Fruit fly (Drosophila melanogaster): ENCODE measurements around the gene CG6813.

The CG6813 gene

DNA sequence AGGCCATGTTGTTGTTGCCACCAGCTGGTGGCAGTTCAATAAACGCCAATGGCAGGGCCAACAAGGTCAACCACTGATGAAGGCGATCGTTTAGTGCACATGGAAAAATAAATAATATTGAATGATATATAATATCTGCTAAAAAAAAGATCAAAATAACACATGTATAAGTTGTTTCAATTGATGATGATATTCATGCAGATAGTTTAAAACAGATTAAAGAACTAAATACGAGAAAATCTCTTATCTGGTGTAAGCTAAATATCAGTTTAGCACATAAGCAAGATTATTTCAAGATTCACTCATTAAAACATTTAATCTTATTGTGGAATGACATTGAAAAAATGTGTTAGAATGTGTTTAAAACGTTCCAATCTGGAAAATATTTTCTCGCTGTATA, 37.0 kb upstream of the CG6813 start (continued):
- TF ChIP-seq CG43689 (GFP tag; IDR thresholded peaks at IDR 0.05) (no peak), Dp (GFP tag; optimal IDR thresholded peaks at IDR 0.05) (no peak), HLH4C (GFP tag; IDR thresholded peaks at IDR 0.05; ENCODE audit: partially characterized antibody) (no peak), btn (GFP tag; optimal IDR thresholded peaks at IDR 0.05) (no peak), eyg (GFP tag; optimal IDR thresholded peaks at IDR 0.05) (no peak), CG15696 (tag; optimal IDR thresholded peaks at IDR 0.05) (no peak), trh (GFP tag; optimal IDR thresholded peaks at IDR 0.05) (no peak), sens (GFP tag) (peak; percentile 13), Blimp-1 (GFP tag; optimal IDR thresholded peaks at IDR 0.05) (peak; percentile 50), run (tag; optimal IDR thresholded peaks at IDR 0.05) (peak; percentile 24), CG9817 (tag; optimal IDR thresholded peaks at IDR 0.05) (no peak), Nf-YA (GFP tag; IDR thresholded peaks at IDR 0.05) (no peak), cwo (GFP tag; optimal IDR thresholded peaks at IDR 0.05) (peak; percentile 31), CG11085 (GFP tag; IDR thresholded peaks at IDR 0.05) (no peak), sd (tag; optimal IDR thresholded peaks at IDR 0.05) (peak; percentile 66), ci (GFP tag; IDR thresholded peaks at IDR 0.05) (0 out of 3 replicates have a peak, but pooled peaks have one; percentile 21), CG4404 (GFP tag; IDR thresholded peaks at IDR 0.05) (no peak), Ada2b (GFP tag; IDR thresholded peaks at IDR 0.05) (no peak), CG15514 (GFP tag; optimal IDR thresholded peaks at IDR 0.05) (no peak), CG31388 (GFP tag; optimal IDR thresholded peaks at IDR 0.05) (no peak), Rfx (GFP tag; IDR thresholded peaks at IDR 0.05) (no peak), cad (GFP tag; optimal IDR thresholded peaks at IDR 0.05) (no peak), Kr (GFP tag; optimal IDR thresholded peaks at IDR 0.05) (no peak), CG12236 (GFP tag; optimal IDR thresholded peaks at IDR 0.05) (no peak), CTCF (GFP tag; optimal IDR thresholded peaks at IDR 0.05) (no peak), Ets65A (GFP tag) (no peak), CG18476 (GFP tag; optimal IDR thresholded peaks at IDR 0.05) (no peak), pita (GFP tag; optimal IDR thresholded peaks at IDR 0.05) (no peak), CG1233 (GFP tag; optimal IDR thresholded peaks at IDR 0.05) (peak; percentile 31), ranshi (GFP tag; IDR thresholded peaks at IDR 0.05) (no peak), CG8924 (tag; optimal IDR thresholded peaks at IDR 0.05) (peak; percentile 69), en (GFP tag; optimal IDR thresholded peaks at IDR 0.05) (no peak), CG9609 (GFP tag; optimal IDR thresholded peaks at IDR 0.05) (no peak), CG1603 (tag; optimal IDR thresholded peaks at IDR 0.05) (peak; percentile 12), Xbp1 (GFP tag; optimal IDR thresholded peaks at IDR 0.05) (peak; percentile 35), CG4854 (GFP tag; optimal IDR thresholded peaks at IDR 0.05) (no peak), mam (GFP tag; optimal IDR thresholded peaks at IDR 0.05) (no peak), sisA (GFP tag; IDR thresholded peaks at IDR 0.05) (peak; percentile 35; the same call in 1 of the 2 replicates), lbe (GFP tag; optimal IDR thresholded peaks at IDR 0.05) (no peak), HLH3B (GFP tag; IDR thresholded peaks at IDR 0.05) (no peak), wor (GFP tag; IDR thresholded peaks at IDR 0.05) (no peak), knrl (GFP tag; IDR thresholded peaks at IDR 0.05; ENCODE audit: partially characterized antibody) (no peak), Oaz (GFP tag; IDR thresholded peaks at IDR 0.05) (no peak), lov (optimal IDR thresholded peaks at IDR 0.05) (no peak), lov (GFP tag; IDR thresholded peaks at IDR 0.05) (no peak), pzg (GFP tag; optimal IDR thresholded peaks at IDR 0.05) (no peak), gfzf (GFP tag; optimal IDR thresholded peaks at IDR 0.05) (no peak), CG31365 (tag; optimal IDR thresholded peaks at IDR 0.05) (no peak), az2 (GFP tag; optimal IDR thresholded peaks at IDR 0.05) (peak; percentile 24), CG10654 (GFP tag; optimal IDR thresholded peaks at IDR 0.05) (no peak), psq (GFP tag; optimal IDR thresholded peaks at IDR 0.05) (no peak), dan (GFP tag; IDR thresholded peaks at IDR 0.05) (no peak), trem (tag; optimal IDR thresholded peaks at IDR 0.05) (no peak), oc (tag; optimal IDR thresholded peaks at IDR 0.05) (no peak)

Data from whole organism, embryonic.